Fruit fly (Drosophila melanogaster) whole organism, embryonic: Measurements from ENCODE around the gene CG32192.

Experiments
- Ada2b ChIP-seq: fragments of 200-800 bp; sonication (Bioruptor generic); IDR thresholded peaks from 2 replicates; pipeline ENCODE4 v1.3.6; 2022; ENCODE audit warnings: missing biosample characterization, missing genetic modification characterization
- Asciz ChIP-seq: fragments of 200-800 bp; sonication (Bioruptor generic); optimal IDR thresholded peaks from 2 replicates; lab custom pipeline; 2017; ENCODE audit warnings: missing biosample characterization, mild to moderate bottlenecking, missing genetic modification characterization, missing genetic modification reagents
- CG11085 ChIP-seq: fragments of 200-800 bp; sonication (Bioruptor generic); IDR thresholded peaks from 2 replicates; pipeline ENCODE4 v1.3.6; 2022; ENCODE audit warnings: missing biosample characterization, missing genetic modification characterization
- CG11695 ChIP-seq: fragments of 200-800 bp; sonication (Bioruptor generic); IDR thresholded peaks from 3 replicates; pipeline ENCODE4 v1.3.6; 2022; ENCODE audit warnings: missing biosample characterization, missing genetic modification characterization
- CG12219 ChIP-seq: fragments of 200-800 bp; sonication (Bioruptor generic); optimal IDR thresholded peaks from 3 replicates; lab custom pipeline; 2018; ENCODE audit warnings: missing biosample characterization, mild to moderate bottlenecking, missing genetic modification characterization
- CG12299 ChIP-seq: fragments of 200-800 bp; sonication (Bioruptor generic); optimal IDR thresholded peaks from 2 replicates; lab custom pipeline; 2018; ENCODE audit warnings: missing biosample characterization, mild to moderate bottlenecking, missing genetic modification characterization
- CG13894 ChIP-seq: fragments of 200-800 bp; sonication (Bioruptor generic); optimal IDR thresholded peaks from 3 replicates; lab custom pipeline; 2018; ENCODE audit warnings: missing biosample characterization, mild to moderate bottlenecking, missing genetic modification characterization, moderate library complexity
- CG15696 ChIP-seq: fragments of 200-800 bp; sonication (Bioruptor generic); optimal IDR thresholded peaks from 2 replicates; lab custom pipeline; 2019; ENCODE audit warnings: missing biosample characterization, mild to moderate bottlenecking, missing genetic modification characterization, moderate library complexity
- CG17385 ChIP-seq: fragments of 200-800 bp; sonication (Bioruptor generic); optimal IDR thresholded peaks from 3 replicates; lab custom pipeline; 2018; ENCODE audit warnings: missing biosample characterization, mild to moderate bottlenecking, missing genetic modification characterization
- CG17568 ChIP-seq: fragments of 200-800 bp; sonication (Bioruptor generic); optimal IDR thresholded peaks from 2 replicates; lab custom pipeline; 2018; ENCODE audit warnings: missing biosample characterization, mild to moderate bottlenecking, missing genetic modification characterization, moderate library complexity
- CG17912 ChIP-seq: fragments of 200-800 bp; sonication (Bioruptor generic); optimal IDR thresholded peaks from 2 replicates; lab custom pipeline; 2018; ENCODE audit warnings: missing biosample characterization, mild to moderate bottlenecking, missing genetic modification characterization
- CG18262 ChIP-seq: fragments of 200-800 bp; optimal IDR thresholded peaks from 3 replicates; lab custom pipeline; 2019; ENCODE audit warnings: missing biosample characterization, mild to moderate bottlenecking, missing genetic modification characterization, moderate library complexity
- CG32772 ChIP-seq: fragments of 200-800 bp; sonication (Bioruptor generic); IDR thresholded peaks from 2 replicates; pipeline ENCODE4 v1.3.6; 2022; ENCODE audit warnings: missing biosample characterization, missing genetic modification characterization
- CG3281 ChIP-seq: fragments of 200-800 bp; sonication (Bioruptor generic); optimal IDR thresholded peaks from 3 replicates; lab custom pipeline; 2017; ENCODE audit warnings: missing biosample characterization, mild to moderate bottlenecking, missing genetic modification characterization
- CG6272 ChIP-seq: fragments of 200-800 bp; sonication (Bioruptor generic); IDR thresholded peaks from 2 replicates; pipeline ENCODE4 v1.3.6; 2022; ENCODE audit warnings: missing biosample characterization, missing genetic modification characterization
- CG7357 ChIP-seq: fragments of 200-800 bp; sonication (Bioruptor generic); IDR thresholded peaks from 3 replicates; pipeline ENCODE4 v1.3.6; 2022; ENCODE audit warnings: missing biosample characterization, missing genetic modification characterization
- CG7372 ChIP-seq: fragments of 200-800 bp; sonication (Bioruptor generic); IDR thresholded peaks from 2 replicates; pipeline ENCODE4 v1.3.6; 2022; ENCODE audit warnings: missing biosample characterization, missing genetic modification characterization
- CG7987 ChIP-seq: fragments of 200-800 bp; sonication (Bioruptor generic); optimal IDR thresholded peaks from 2 replicates; lab custom pipeline; 2018; ENCODE audit warnings: missing biosample characterization, mild to moderate bottlenecking, missing genetic modification characterization, moderate library complexity
- Dbx ChIP-seq: fragments of 200-800 bp; sonication (Bioruptor generic); IDR thresholded peaks from 3 replicates; pipeline ENCODE4 v1.3.6; 2022; ENCODE audit warnings: missing biosample characterization, missing genetic modification characterization
- Deaf1 ChIP-seq: fragments of 200-800 bp; optimal IDR thresholded peaks from 3 replicates; lab custom pipeline; 2019; ENCODE audit warnings: missing biosample characterization, mild to moderate bottlenecking, missing genetic modification characterization, moderate library complexity
- Dref ChIP-seq: fragments of 200-800 bp; sonication (Bioruptor generic); IDR thresholded peaks from 2 replicates; pipeline ENCODE4 v1.3.6; 2022; ENCODE audit warnings: missing biosample characterization, missing genetic modification characterization
- Eip74EF ChIP-seq, 2 experiments: fragments of 200-800 bp in 1 of 2; fragments of >200 bp in 1 of 2; sonication (Bioruptor generic) in 1 of 2; optimal IDR thresholded peaks; 2 replicates each; lab custom pipeline; 2017 to 2019; ENCODE audit warnings: missing biosample characterization in 2 of 2, missing genetic modification characterization in 2 of 2, mild to moderate bottlenecking in 1 of 2, moderate library complexity in 1 of 2
- Ets65A ChIP-seq: fragments of 200-800 bp; sonication (Bioruptor generic); peaks from one replicate; lab custom pipeline; 2016; ENCODE audit warnings: missing biosample characterization, missing genetic modification characterization
- Fer1 ChIP-seq: fragments of 200-800 bp; sonication (Bioruptor generic); optimal IDR thresholded peaks from 2 replicates; lab custom pipeline; 2017; ENCODE audit warnings: missing biosample characterization, mild to moderate bottlenecking, missing genetic modification characterization
- H15 ChIP-seq: fragments of 200-800 bp; sonication (Bioruptor generic); IDR thresholded peaks from 3 replicates; pipeline ENCODE4 v1.3.6; 2022; ENCODE audit warnings: missing biosample characterization, missing genetic modification characterization
- Hey ChIP-seq: fragments of 200-800 bp; sonication (Bioruptor generic); optimal IDR thresholded peaks from 3 replicates; lab custom pipeline; 2018; ENCODE audit warnings: missing biosample characterization, mild to moderate bottlenecking, missing genetic modification characterization
- Lim3 ChIP-seq: fragments of 200-800 bp; sonication (Bioruptor generic); IDR thresholded peaks from 2 replicates; pipeline ENCODE4 v1.3.6; 2022; ENCODE audit warnings: missing biosample characterization, missing genetic modification characterization
- Lpt ChIP-seq: fragments of >200 bp; optimal IDR thresholded peaks from 2 replicates; lab custom pipeline; 2018; ENCODE audit warnings: missing biosample characterization, missing genetic modification characterization
- Med ChIP-seq: fragments of 200-800 bp; sonication (Bioruptor generic); peaks from one replicate; lab custom pipeline; 2016; ENCODE audit warnings: missing biosample characterization, missing genetic modification characterization, mild to moderate bottlenecking, inconsistent platforms, moderate library complexity
- Oaz ChIP-seq: fragments of 200-800 bp; sonication (Bioruptor generic); IDR thresholded peaks from 2 replicates; pipeline ENCODE4 v1.3.6; 2022; ENCODE audit warnings: missing biosample characterization, missing genetic modification characterization
- Oli ChIP-seq: fragments of 200-800 bp; sonication (Bioruptor generic); optimal IDR thresholded peaks from 2 replicates; lab custom pipeline; 2018; ENCODE audit warnings: missing biosample characterization, mild to moderate bottlenecking, missing genetic modification characterization, moderate library complexity
- Sox102F ChIP-seq: fragments of 200-800 bp; sonication (Bioruptor generic); optimal IDR thresholded peaks from 2 replicates; lab custom pipeline; 2018; ENCODE audit warnings: missing biosample characterization, mild to moderate bottlenecking, missing genetic modification characterization, moderate library complexity
- ara ChIP-seq: fragments of 200-800 bp; sonication (Bioruptor generic); IDR thresholded peaks from 2 replicates; pipeline ENCODE4 v1.3.6; 2022; ENCODE audit warnings: missing biosample characterization, missing genetic modification characterization
- chn ChIP-seq: fragments of 200-800 bp; sonication (Bioruptor generic); optimal IDR thresholded peaks from 2 replicates; lab custom pipeline; 2016; ENCODE audit warnings: missing biosample characterization, missing genetic modification characterization
- corto ChIP-seq: fragments of 200-800 bp; sonication (Bioruptor generic); optimal IDR thresholded peaks from 2 replicates; lab custom pipeline; 2016; ENCODE audit warnings: missing biosample characterization, mild to moderate bottlenecking, missing genetic modification characterization, moderate library complexity
- gfzf ChIP-seq: fragments of 200-800 bp; sonication (Bioruptor generic); optimal IDR thresholded peaks from 2 replicates; lab custom pipeline; 2016; ENCODE audit warnings: missing biosample characterization, mild to moderate bottlenecking, missing genetic modification characterization, moderate library complexity
- jigr1 ChIP-seq: fragments of 200-800 bp; sonication (Bioruptor generic); IDR thresholded peaks from 3 replicates; pipeline ENCODE4 v1.3.6; 2022; ENCODE audit warnings: missing biosample characterization, missing genetic modification characterization
- klu ChIP-seq: fragments of 200-800 bp; sonication (Bioruptor generic); IDR thresholded peaks from 2 replicates; pipeline ENCODE4 v1.3.6; 2022; ENCODE audit warnings: missing biosample characterization, missing genetic modification characterization
- knrl ChIP-seq: fragments of 200-800 bp; sonication (Bioruptor generic); IDR thresholded peaks from 3 replicates; pipeline ENCODE4 v1.3.6; 2022; ENCODE audit warnings: missing biosample characterization, missing genetic modification characterization; ENCODE audit not compliant: partially characterized antibody
- lbe ChIP-seq: fragments of 200-800 bp; sonication (Bioruptor generic); optimal IDR thresholded peaks from 2 replicates; lab custom pipeline; 2016; ENCODE audit warnings: missing biosample characterization, mild to moderate bottlenecking, missing genetic modification characterization
- lola ChIP-seq, 3 experiments: fragments of >200 bp in 2 of 3; fragments of 200-800 bp in 1 of 3; sonication (Bioruptor generic) in 1 of 3; optimal IDR thresholded peaks; 2 replicates each; lab custom pipeline; 2017 to 2019; ENCODE audit warnings: missing biosample characterization in 3 of 3, missing genetic modification characterization in 3 of 3, mild to moderate bottlenecking in 1 of 3, moderate library complexity in 1 of 3
- lov ChIP-seq, 2 experiments: fragments of 200-800 bp in 1 of 2; fragments of >200 bp in 1 of 2; sonication (Bioruptor generic) in 1 of 2; IDR thresholded peaks in 1 of 2; optimal IDR thresholded peaks in 1 of 2; 2 replicates in 1 of 2; 3 replicates in 1 of 2; pipeline versions ENCODE4 v1.3.6 to Lab custom; 2017 to 2022; ENCODE audit warnings: missing biosample characterization in 1 of 2, missing genetic modification characterization in 1 of 2
- mld ChIP-seq: fragments of 200-800 bp; sonication (Bioruptor generic); IDR thresholded peaks from 3 replicates; pipeline ENCODE4 v1.3.6; 2022; ENCODE audit warnings: missing biosample characterization, missing genetic modification characterization; ENCODE audit not compliant: partially characterized antibody
- nom ChIP-seq: fragments of 200-800 bp; sonication (Bioruptor generic); optimal IDR thresholded peaks from 2 replicates; lab custom pipeline; 2017; ENCODE audit warnings: missing biosample characterization, missing genetic modification characterization, mild to moderate bottlenecking, moderate library complexity, missing genetic modification reagents
- pum ChIP-seq: fragments of 200-800 bp; sonication (Bioruptor generic); optimal IDR thresholded peaks from 2 replicates; lab custom pipeline; 2016; ENCODE audit warnings: missing biosample characterization, missing genetic modification characterization
- seq ChIP-seq: fragments of 200-800 bp; sonication (Bioruptor generic); IDR thresholded peaks from 2 replicates; pipeline ENCODE4 v1.3.6; 2022; ENCODE audit warnings: missing biosample characterization, missing genetic modification characterization
- sug ChIP-seq: fragments of 200-800 bp; optimal IDR thresholded peaks from 2 replicates; lab custom pipeline; 2019; ENCODE audit warnings: missing biosample characterization, mild to moderate bottlenecking, missing genetic modification characterization, moderate library complexity
- tna ChIP-seq: fragments of 200-800 bp; sonication (Bioruptor generic); IDR thresholded peaks from 2 replicates; pipeline ENCODE4 v1.3.6; 2022; ENCODE audit warnings: missing biosample characterization, missing genetic modification characterization; ENCODE audit not compliant: partially characterized antibody
- ttk ChIP-seq: fragments of 200-800 bp; sonication (Bioruptor generic); IDR thresholded peaks from 2 replicates; pipeline ENCODE4 v2.1.2; 2022; ENCODE audit warnings: missing biosample characterization, missing genetic modification characterization
- wdn ChIP-seq: fragments of 200-800 bp; sonication (Bioruptor generic); IDR thresholded peaks from 2 replicates; pipeline ENCODE4 v1.3.6; 2022; ENCODE audit warnings: missing biosample characterization, missing genetic modification characterization
- wor ChIP-seq: fragments of 200-800 bp; sonication (Bioruptor generic); IDR thresholded peaks from 2 replicates; pipeline ENCODE4 v1.3.6; 2022; ENCODE audit warnings: missing biosample characterization, missing genetic modification characterization
- z ChIP-seq: fragments of 200-800 bp; sonication (Bioruptor generic); IDR thresholded peaks from 3 replicates; pipeline ENCODE4 v1.3.6; 2022; ENCODE audit warnings: missing biosample characterization, missing genetic modification characterization

Gene CG32192

DNA sequence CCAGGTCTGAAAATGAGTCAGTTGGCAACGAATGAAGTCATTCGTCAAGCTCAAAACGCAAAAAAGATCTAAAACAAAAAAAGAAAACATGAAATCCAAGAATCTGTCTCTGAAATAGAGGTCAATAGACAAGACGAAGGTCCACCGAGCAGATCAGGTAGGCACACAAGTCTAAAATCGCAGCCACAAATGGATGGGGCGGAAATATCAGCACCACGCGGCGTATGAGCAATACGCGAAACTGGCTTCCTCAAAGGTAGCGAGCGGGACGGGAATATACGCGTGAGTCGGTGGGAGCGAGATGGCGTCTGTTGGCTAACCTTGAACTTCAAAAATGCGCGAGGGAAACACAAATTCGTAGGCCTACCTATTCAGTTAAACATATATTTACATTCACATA lies 49.1 kb upstream of the CG32192 start (continued):
- TF ChIP-seq Oli (no peak), sug (tag; lab: Kevin White, UChicago) (peak; percentile 2), CG7372 (GFP tag; lab: Robert Waterston, UW) (peak; percentile 61; the same call in 1 of the 2 replicates), jigr1 (GFP tag; lab: Robert Waterston, UW) (no peak), Asciz (no peak), Hey (tag; lab: Kevin White, UChicago) (no peak), wor (GFP tag; lab: Robert Waterston, UW) (no peak), lbe (GFP tag; lab: Kevin White, UChicago) (no peak), pum (GFP tag; lab: Kevin White, UChicago) (no peak), Dref (no peak), CG32772 (GFP tag; lab: Robert Waterston, UW) (no peak), CG7357 (GFP tag; lab: Robert Waterston, UW) (no peak), Fer1 (GFP tag; lab: Kevin White, UChicago) (no peak), CG12219 (no peak), Dbx (0 out of 3 replicates have a peak, but pooled peaks have one; percentile 7), CG15696 (tag; lab: Kevin White, UChicago) (no peak), CG7987 (GFP tag; lab: Kevin White, UChicago) (peak; percentile 11), klu (GFP tag; lab: Robert Waterston, UW) (no peak), CG12299 (tag; lab: Kevin White, UChicago) (no peak), Sox102F (GFP tag; lab: Kevin White, UChicago) (no peak), CG13894 (peak; percentile 64), Lpt (GFP tag; lab: Kevin White, UChicago) (no peak), H15 (GFP tag; lab: Robert Waterston, UW) (no peak), CG11695 (GFP tag; lab: Robert Waterston, UW) (no peak), CG6272 (no peak), Eip74EF (GFP tag; optimal IDR thresholded peaks at IDR 0.05; lab: Kevin White, UChicago) (peak in 1 of 2 experiments; percentile 76), Deaf1 (tag; lab: Kevin White, UChicago) (no peak), mld (GFP tag; lab: Robert Waterston, UW) (no peak), lov (optimal IDR thresholded peaks at IDR 0.05; lab: Kevin White, UChicago) (no peak), lov (GFP tag; IDR thresholded peaks at IDR 0.05; lab: Robert Waterston, UW) (no peak), CG11085 (GFP tag; lab: Robert Waterston, UW) (no peak), seq (GFP tag; lab: Robert Waterston, UW) (no peak), CG17568 (GFP tag; lab: Kevin White, UChicago) (no peak), Ada2b (no peak), CG17385 (GFP tag; lab: Kevin White, UChicago) (no peak), knrl (no peak), CG3281 (no peak), chn (GFP tag; lab: Kevin White, UChicago) (no peak), Ets65A (no peak)

DNA sequence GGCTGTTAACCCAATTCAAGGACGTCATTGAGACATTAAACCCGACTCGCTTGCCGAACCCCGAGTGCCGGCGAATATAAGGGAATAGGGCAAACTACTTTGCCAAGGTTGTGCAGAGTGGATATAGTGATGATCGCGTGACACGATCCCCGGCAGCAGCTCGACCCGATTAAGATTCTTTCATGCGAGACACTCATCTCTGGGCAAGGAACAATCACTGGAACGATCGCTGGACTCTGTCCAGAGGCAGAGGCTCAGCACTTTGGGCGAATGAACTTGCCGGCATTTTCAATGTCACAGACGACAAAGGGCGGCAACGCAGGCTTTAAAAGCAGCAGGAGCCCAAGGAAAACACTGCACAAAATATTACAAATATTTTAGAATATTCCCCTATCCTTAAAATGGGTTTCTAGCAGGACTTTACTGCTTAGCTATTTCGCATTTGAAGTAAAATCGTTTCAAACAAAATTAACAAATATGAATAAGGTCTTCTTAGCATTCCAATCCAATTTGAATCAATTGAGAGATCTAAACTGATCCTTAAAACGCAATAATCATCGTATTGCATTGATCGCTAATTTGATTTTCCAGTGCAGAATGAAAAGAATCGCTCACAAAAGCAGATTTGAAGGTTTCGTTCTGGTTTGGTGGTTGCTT lies 48.1 kb upstream of the CG32192 start:
- no peak for TF ChIP-seq wdn (GFP tag; lab: Robert Waterston, UW)
- no peak for TF ChIP-seq ara (GFP tag; lab: Robert Waterston, UW)
- TF ChIP-seq z = 0 out of 3 replicates have a peak, but pooled peaks have one; percentile 19
- TF ChIP-seq CG18262 (tag; lab: Kevin White, UChicago) = peak; percentile 26
- TF ChIP-seq tna = no peak
- no peak for TF ChIP-seq ttk (GFP tag; lab: Robert Waterston, UW)
- no peak for TF ChIP-seq Oaz (GFP tag; lab: Robert Waterston, UW)
- peak; percentile 67 for TF ChIP-seq Med
- TF ChIP-seq lola (GFP tag; optimal IDR thresholded peaks at IDR 0.05; lab: Kevin White, UChicago) = peak in 1 of 3 experiments; percentile 25
- no peak for TF ChIP-seq CG17912
- peak; percentile 83 for TF ChIP-seq nom (GFP tag; lab: Kevin White, UChicago)
- TF ChIP-seq corto = peak; percentile 22
- no peak for TF ChIP-seq gfzf (GFP tag; lab: Kevin White, UChicago)
- no peak for TF ChIP-seq Lim3 (GFP tag; lab: Robert Waterston, UW)
